Worm (Caenorhabditis elegans): ENCODE measurements around the gene him-6.
"Not testable (repeated sequence)": the region's sequence is repeated elsewhere in the genome, so short reads cannot be mapped to it uniquely, and the experiment has no call there.

The him-6 gene

ce11 chrIV:12484479-12484878, 6.1 kb upstream of the him-6 start, which contains the start of gene T04A11.4:
Gene T04A11.4, minus strand, starts transcription at chrIV:12484579.
- TF ChIP-seq nhr-43 (tag; optimal IDR thresholded peaks at IDR 0.05; ENCODE audit: poor library complexity, severe bottlenecking); ztf-4 (tag; optimal IDR thresholded peaks at IDR 0.05); ceh-16 (tag; optimal IDR thresholded peaks at IDR 0.05): not testable (repeated sequence)

- no peak for TF ChIP-seq nhr-76 (tag; optimal IDR thresholded peaks at IDR 0.05)
- TF ChIP-seq lin-39 (tag; optimal IDR thresholded peaks at IDR 0.05) = no peak
- no peak for TF ChIP-seq unc-39 (tag; optimal IDR thresholded peaks at IDR 0.05)
- no peak for TF ChIP-seq lsy-12 (tag; optimal IDR thresholded peaks at IDR 0.05)
- TF ChIP-seq fkh-10 (GFP tag; optimal IDR thresholded peaks at IDR 0.05) = no peak
- TF ChIP-seq ZK546.5 (tag; optimal IDR thresholded peaks at IDR 0.05) = no peak
- TF ChIP-seq ceh-28 (tag; optimal IDR thresholded peaks at IDR 0.05) = no peak
- no peak for TF ChIP-seq elt-3 (tag; optimal IDR thresholded peaks at IDR 0.05)
- no peak for TF ChIP-seq tbx-2 (tag; optimal IDR thresholded peaks at IDR 0.05)
- no peak for TF ChIP-seq nhr-23 (tag; optimal IDR thresholded peaks at IDR 0.05)
- TF ChIP-seq nhr-25 (tag; optimal IDR thresholded peaks at IDR 0.05) = no peak
- no peak for TF ChIP-seq egl-5 (tag; optimal IDR thresholded peaks at IDR 0.05)
- no peak for TF ChIP-seq skn-1 (tag; optimal IDR thresholded peaks at IDR 0.05)
- TF ChIP-seq R02D3.7 (tag; optimal IDR thresholded peaks at IDR 0.05) = no peak
- no peak for TF ChIP-seq hmg-11 (tag; optimal IDR thresholded peaks at IDR 0.05)
- TF ChIP-seq nhr-43 (tag; optimal IDR thresholded peaks at IDR 0.05; ENCODE audit: poor library complexity, severe bottlenecking) = no peak
- TF ChIP-seq egl-27 (tag; optimal IDR thresholded peaks at IDR 0.05) = no peak
- TF ChIP-seq daf-12 (tag; optimal IDR thresholded peaks at IDR 0.05) = no peak
- no peak for TF ChIP-seq pha-4 (tag; optimal IDR thresholded peaks at IDR 0.05)
Observed at ce11 chrIV:12487194-12487593, 3.4 kb upstream of the him-6 start, which contains the start of gene sru-26. Gene sru-26, plus strand, starts transcription at chrIV:12487494.

- TF ChIP-seq ama-1 (optimal IDR thresholded peaks at IDR 0.05) (no peak), aly-2 (tag; optimal IDR thresholded peaks at IDR 0.05) (no peak), pha-4 (tag; optimal IDR thresholded peaks at IDR 0.05) (no peak)
Observed at ce11 chrIV:12495196-12495595, 4.6 kb downstream of the him-6 start, which contains the start of gene sru-20. Gene sru-20, plus strand, starts transcription at chrIV:12495496.

ce11 chrIV:12498238-12498637, 7.6 kb downstream of the him-6 start, which contains the start of gene sru-19:
Gene sru-19, plus strand, starts transcription at chrIV:12498538.
- TF ChIP-seq ztf-4 (tag; optimal IDR thresholded peaks at IDR 0.05) = no peak
- TF ChIP-seq nhr-67 (tag; optimal IDR thresholded peaks at IDR 0.05) = no peak
- TF ChIP-seq nhr-25 (tag; optimal IDR thresholded peaks at IDR 0.05) = no peak
- TF ChIP-seq unc-62 (GFP tag; optimal IDR thresholded peaks at IDR 0.05) = no peak
- TF ChIP-seq ceh-28 (tag; optimal IDR thresholded peaks at IDR 0.05) = no peak
- no peak for TF ChIP-seq elt-2 (tag; optimal IDR thresholded peaks at IDR 0.05)
- no peak for TF ChIP-seq fkh-10 (GFP tag; optimal IDR thresholded peaks at IDR 0.05)

- no peak for TF ChIP-seq nhr-25 (tag; optimal IDR thresholded peaks at IDR 0.05)
- no peak for TF ChIP-seq fos-1 (tag; optimal IDR thresholded peaks at IDR 0.05)
- TF ChIP-seq eor-1 (tag; optimal IDR thresholded peaks at IDR 0.05) = no peak
- TF ChIP-seq nhr-23 (tag; optimal IDR thresholded peaks at IDR 0.05) = no peak
- TF ChIP-seq ceh-9 (tag; optimal IDR thresholded peaks at IDR 0.05) = no peak
- no peak for TF ChIP-seq ceh-28 (tag; optimal IDR thresholded peaks at IDR 0.05)
- TF ChIP-seq nfya-1 (tag; optimal IDR thresholded peaks at IDR 0.05; ENCODE audit: insufficient read depth) = no peak
- no peak for TF ChIP-seq elt-3 (tag; optimal IDR thresholded peaks at IDR 0.05)
- no peak for TF ChIP-seq ZK546.5 (tag; optimal IDR thresholded peaks at IDR 0.05)
- no peak for TF ChIP-seq nhr-12 (tag; optimal IDR thresholded peaks at IDR 0.05)
- no peak for TF ChIP-seq pqm-1 (tag; optimal IDR thresholded peaks at IDR 0.05)
- no peak for TF ChIP-seq egl-27 (tag; optimal IDR thresholded peaks at IDR 0.05)
- no peak for TF ChIP-seq nhr-237 (tag; optimal IDR thresholded peaks at IDR 0.05)
- TF ChIP-seq fkh-10 (GFP tag; optimal IDR thresholded peaks at IDR 0.05) = no peak
- no peak for TF ChIP-seq aly-2 (tag; optimal IDR thresholded peaks at IDR 0.05)
- no peak for TF ChIP-seq pha-4 (tag; optimal IDR thresholded peaks at IDR 0.05)
- no peak for TF ChIP-seq lsy-12 (tag; optimal IDR thresholded peaks at IDR 0.05)
Observed at ce11 chrIV:12501956-12502355, 11.4 kb downstream of the him-6 start, which contains the start of gene sru-18. Gene sru-18, plus strand, starts transcription at chrIV:12502256.
